Worm (Caenorhabditis elegans): Measurements from ENCODE around the gene srp-1.

DNA sequence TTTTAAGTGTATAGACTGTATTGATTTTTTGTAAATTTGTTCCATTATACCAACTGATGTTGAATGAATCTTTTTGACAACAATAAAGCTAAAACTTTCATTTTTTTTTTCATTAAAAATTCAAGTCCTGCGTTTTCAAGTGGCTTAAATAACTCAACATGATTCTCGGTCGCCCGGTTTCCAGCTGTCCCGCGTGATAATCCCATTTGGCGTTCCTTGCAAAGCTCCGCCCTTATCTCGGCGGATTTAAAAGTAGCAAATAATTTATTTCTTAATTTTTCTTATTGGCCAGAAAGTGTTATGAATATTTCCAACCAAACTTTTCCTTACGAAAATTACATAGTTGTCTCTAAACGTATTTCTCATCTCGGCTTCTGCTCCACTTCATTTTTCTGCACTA is 3.1 kb downstream of the srp-1 start, which contains the start of gene str-20:
- TF ChIP-seq mep-1 (tag; optimal IDR thresholded peaks at IDR 0.05) = no peak
- TF ChIP-seq ces-1 (GFP tag; optimal IDR thresholded peaks at IDR 0.05) = no peak
- no peak for TF ChIP-seq mes-2 (tag; optimal IDR thresholded peaks at IDR 0.05; ENCODE audit: poor library complexity, severe bottlenecking)
- no peak for TF ChIP-seq mdl-1 (tag; optimal IDR thresholded peaks at IDR 0.05)
- TF ChIP-seq nhr-25 (tag; optimal IDR thresholded peaks at IDR 0.05; ENCODE audit: borderline replicate concordance, insufficient read depth) = no peak
- no peak for TF ChIP-seq nhr-76 (tag; optimal IDR thresholded peaks at IDR 0.05)
- TF ChIP-seq T20F7.1 (GFP tag; optimal IDR thresholded peaks at IDR 0.05) = no peak
- TF ChIP-seq ztf-11 (tag; optimal IDR thresholded peaks at IDR 0.05) = no peak
- no peak for TF ChIP-seq dpl-1 (GFP tag; optimal IDR thresholded peaks at IDR 0.05)
- no peak for TF ChIP-seq dmd-9 (GFP tag; IDR thresholded peaks at IDR 0.05)
- no peak for TF ChIP-seq fos-1 (tag; optimal IDR thresholded peaks at IDR 0.05)
- no peak for TF ChIP-seq nhr-28 (tag; optimal IDR thresholded peaks at IDR 0.05)
- no peak for TF ChIP-seq nhr-11 (tag; optimal IDR thresholded peaks at IDR 0.05)

Data from whole organism, L4 larva.